Worm (Caenorhabditis elegans): ENCODE results near the gene col-172.

- TF ChIP-seq ama-1 (optimal IDR thresholded peaks at IDR 0.05) (no peak), tbx-11 (GFP tag; IDR thresholded peaks at IDR 0.05) (no peak), pes-1 (GFP tag; IDR thresholded peaks at IDR 0.05) (no peak), B0310.2 (tag; optimal IDR thresholded peaks at IDR 0.05) (no peak), ceh-36 (tag; optimal IDR thresholded peaks at IDR 0.05) (no peak), ets-7 (tag; optimal IDR thresholded peaks at IDR 0.05) (no peak), flt-1 (GFP tag; IDR thresholded peaks at IDR 0.05) (no peak), F13C5.2 (tag; optimal IDR thresholded peaks at IDR 0.05) (no peak), hmg-4 (GFP tag; optimal IDR thresholded peaks at IDR 0.05) (no peak), scrt-1 (GFP tag; IDR thresholded peaks at IDR 0.05) (no peak)
Measured at ce11 chrX:6668911-6669310, 3.7 kb upstream of the col-172 start, which contains the start of gene nhr-137.
